Fruit fly (Drosophila melanogaster): ENCODE measurements around the gene CG15279.

DNA sequence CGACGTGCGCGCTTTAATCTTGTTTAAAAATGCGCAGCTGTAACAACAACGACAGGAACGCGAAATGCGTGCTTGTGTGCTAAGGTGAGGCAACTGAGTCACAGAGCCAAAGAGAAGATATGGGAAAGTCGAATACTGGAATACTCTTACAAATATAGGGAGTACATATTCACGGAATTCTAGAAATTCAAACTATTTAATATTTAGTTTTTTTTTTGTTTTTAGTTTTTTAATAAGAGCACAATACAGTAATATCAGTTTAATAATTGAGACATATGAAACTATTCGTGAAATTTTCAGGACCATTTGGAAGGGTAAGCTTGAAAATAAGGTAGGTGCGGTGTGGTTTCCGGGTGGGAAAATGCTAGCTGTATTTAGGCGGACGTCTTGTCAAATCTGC lies 36.0 kb upstream of the CG15279 start:
- TF ChIP-seq EcR (GFP tag; optimal IDR thresholded peaks at IDR 0.05) = no peak
- no peak for TF ChIP-seq fd96Ca (GFP tag; IDR thresholded peaks at IDR 0.05)
- no peak for TF ChIP-seq CG12605 (GFP tag; IDR thresholded peaks at IDR 0.05)
- no peak for TF ChIP-seq gl (tag; optimal IDR thresholded peaks at IDR 0.05)
- peak; percentile 10 for TF ChIP-seq CG8159 (tag; optimal IDR thresholded peaks at IDR 0.05)
- no peak for TF ChIP-seq CG9948 (tag; optimal IDR thresholded peaks at IDR 0.05)
- TF ChIP-seq Pif1A (GFP tag; optimal IDR thresholded peaks at IDR 0.05) = no peak
- TF ChIP-seq rn (GFP tag; IDR thresholded peaks at IDR 0.05) = no peak
- no peak for TF ChIP-seq CG15710 (tag; optimal IDR thresholded peaks at IDR 0.05)
- no peak for TF ChIP-seq CG8301 (tag; optimal IDR thresholded peaks at IDR 0.05)
- TF ChIP-seq CG13204 (GFP tag; optimal IDR thresholded peaks at IDR 0.05) = no peak
